Worm (Caenorhabditis elegans) whole organism, L3 larva: Measurements from ENCODE around the gene dot-1.3.

Source experiments
- R02D3.7 ChIP-seq: fragments of 150-350 bp; optimal IDR thresholded peaks from 2 replicates; lab custom pipeline; 2014; ENCODE audit warnings: missing biosample characterization, missing genetic modification characterization
- ZK546.5 ChIP-seq: sonication (generic microtip); optimal IDR thresholded peaks from 2 replicates; lab custom pipeline; 2017; ENCODE audit warnings: missing biosample characterization, missing genetic modification characterization
- aly-2 ChIP-seq: fragments of 150-350 bp; optimal IDR thresholded peaks from 2 replicates; lab custom pipeline; 2014; ENCODE audit warnings: missing biosample characterization, missing genetic modification characterization
- ama-1 ChIP-seq: fragments of 150-350 bp; optimal IDR thresholded peaks from 2 replicates; lab custom pipeline; 2018
- ceh-28 ChIP-seq: fragments of 150-350 bp; optimal IDR thresholded peaks from 2 replicates; lab custom pipeline; 2014; ENCODE audit warnings: missing biosample characterization, missing genetic modification reagents, missing genetic modification characterization
- ceh-82 ChIP-seq: fragments of 150-350 bp; optimal IDR thresholded peaks from 2 replicates; lab custom pipeline; 2014; ENCODE audit warnings: missing biosample characterization, missing genetic modification characterization
- ceh-9 ChIP-seq: sonication (generic microtip); optimal IDR thresholded peaks from 2 replicates; lab custom pipeline; 2018; ENCODE audit warnings: missing biosample characterization, missing genetic modification characterization
- daf-12 ChIP-seq: fragments of 150-350 bp; optimal IDR thresholded peaks from 2 replicates; lab custom pipeline; 2014; ENCODE audit warnings: missing biosample characterization, missing genetic modification reagents, missing genetic modification characterization
- egl-27 ChIP-seq: sonication (generic microtip); optimal IDR thresholded peaks from 4 replicates; lab custom pipeline; 2017; ENCODE audit warnings: missing biosample characterization, missing genetic modification reagents, missing genetic modification characterization
- egl-5 ChIP-seq: fragments of 150-350 bp; optimal IDR thresholded peaks from 2 replicates; lab custom pipeline; 2017; ENCODE audit warnings: missing biosample characterization, missing genetic modification reagents, missing genetic modification characterization, inconsistent platforms
- elt-2 ChIP-seq: sonication (generic microtip); optimal IDR thresholded peaks from 2 replicates; lab custom pipeline; 2016; ENCODE audit warnings: missing genetic modification reagents, mild to moderate bottlenecking, missing genetic modification characterization, missing compliant biosample characterization
- elt-3 ChIP-seq, 3 experiments: fragments of 150-350 bp in 1 of 3; sonication (generic microtip) in 2 of 3; optimal IDR thresholded peaks; 2 replicates in 2 of 3; 4 replicates in 1 of 3; lab custom pipeline; 2014 to 2017; ENCODE audit warnings: missing biosample characterization in 3 of 3, missing genetic modification characterization in 3 of 3
- fkh-10 ChIP-seq: sonication (generic microtip); optimal IDR thresholded peaks from 2 replicates; lab custom pipeline; 2017; ENCODE audit warnings: missing biosample characterization, missing genetic modification reagents, missing genetic modification characterization
- fkh-2 ChIP-seq: fragments of 150-350 bp; optimal IDR thresholded peaks from 2 replicates; lab custom pipeline; 2014; ENCODE audit warnings: missing biosample characterization, missing genetic modification reagents, missing genetic modification characterization
- fos-1 ChIP-seq: fragments of 150-350 bp; optimal IDR thresholded peaks from 2 replicates; lab custom pipeline; 2014; ENCODE audit warnings: missing biosample characterization, missing genetic modification characterization
- jun-1 ChIP-seq: fragments of 150-350 bp; optimal IDR thresholded peaks from 2 replicates; lab custom pipeline; 2014; ENCODE audit warnings: missing biosample characterization, missing genetic modification reagents, missing genetic modification characterization
- lin-15B ChIP-seq: fragments of 150-350 bp; optimal IDR thresholded peaks from 2 replicates; lab custom pipeline; 2014; ENCODE audit warnings: missing biosample characterization, missing genetic modification characterization
- lsy-12 ChIP-seq: sonication (generic microtip); optimal IDR thresholded peaks from 2 replicates; lab custom pipeline; 2016; ENCODE audit warnings: mild to moderate bottlenecking, missing genetic modification characterization, missing compliant biosample characterization
- mdl-1 ChIP-seq: fragments of 150-350 bp; optimal IDR thresholded peaks from 2 replicates; lab custom pipeline; 2014; ENCODE audit warnings: missing biosample characterization, missing genetic modification characterization
- mml-1 ChIP-seq: fragments of 150-350 bp; sonication (generic microtip); optimal IDR thresholded peaks from 3 replicates; lab custom pipeline; 2014; ENCODE audit warnings: missing biosample characterization, missing genetic modification characterization
- nfya-1 ChIP-seq: sonication (generic microtip); optimal IDR thresholded peaks from 2 replicates; lab custom pipeline; 2017; ENCODE audit warnings: missing genetic modification characterization, mild to moderate bottlenecking, missing compliant biosample characterization, antibody characterized with exemption, moderate library complexity; ENCODE audit not compliant: insufficient read depth
- nhr-11 ChIP-seq: fragments of 150-350 bp; optimal IDR thresholded peaks from 2 replicates; lab custom pipeline; 2014; ENCODE audit warnings: missing biosample characterization, missing genetic modification characterization
- nhr-12 ChIP-seq: fragments of 150-350 bp; optimal IDR thresholded peaks from 2 replicates; lab custom pipeline; 2014; ENCODE audit warnings: missing biosample characterization, missing genetic modification characterization
- nhr-237 ChIP-seq: fragments of 150-350 bp; optimal IDR thresholded peaks from 2 replicates; lab custom pipeline; 2014; ENCODE audit warnings: missing biosample characterization, missing genetic modification characterization
- nhr-28 ChIP-seq: fragments of 150-350 bp; optimal IDR thresholded peaks from 2 replicates; lab custom pipeline; 2014; ENCODE audit warnings: missing biosample characterization, missing genetic modification characterization
- nhr-43 ChIP-seq: sonication (generic microtip); optimal IDR thresholded peaks from 2 replicates; lab custom pipeline; 2016; ENCODE audit warnings: mild to moderate bottlenecking, missing genetic modification characterization, missing compliant biosample characterization; ENCODE audit not compliant: poor library complexity, severe bottlenecking
- nhr-67 ChIP-seq: fragments of 150-350 bp; optimal IDR thresholded peaks from 2 replicates; lab custom pipeline; 2014; ENCODE audit warnings: missing biosample characterization, missing genetic modification characterization
- nhr-76 ChIP-seq: fragments of 150-350 bp; sonication (generic microtip); optimal IDR thresholded peaks from 5 replicates; lab custom pipeline; 2014; ENCODE audit warnings: missing biosample characterization, missing genetic modification characterization
- nhr-77 ChIP-seq: fragments of 150-350 bp; optimal IDR thresholded peaks from 2 replicates; lab custom pipeline; 2014; ENCODE audit warnings: missing biosample characterization, missing genetic modification characterization
- pha-4 ChIP-seq: fragments of 150-350 bp; optimal IDR thresholded peaks from 2 replicates; lab custom pipeline; 2014; ENCODE audit warnings: missing biosample characterization, missing genetic modification reagents, missing genetic modification characterization
- pqm-1 ChIP-seq: fragments of 150-350 bp; optimal IDR thresholded peaks from 2 replicates; lab custom pipeline; 2017; ENCODE audit warnings: missing biosample characterization, missing genetic modification characterization, inconsistent platforms
- sea-2 ChIP-seq: fragments of 150-350 bp; sonication (generic microtip); optimal IDR thresholded peaks from 4 replicates; lab custom pipeline; 2014; ENCODE audit warnings: missing biosample characterization, missing genetic modification reagents, missing genetic modification characterization
- skn-1 ChIP-seq: fragments of 150-350 bp; optimal IDR thresholded peaks from 2 replicates; lab custom pipeline; 2014; ENCODE audit warnings: missing biosample characterization, missing genetic modification characterization
- snpc-4 ChIP-seq: fragments of 150-350 bp; optimal IDR thresholded peaks from 2 replicates; lab custom pipeline; 2014; ENCODE audit warnings: missing biosample characterization, missing genetic modification characterization
- tbx-2 ChIP-seq: sonication (generic microtip); optimal IDR thresholded peaks from 2 replicates; lab custom pipeline; 2016; ENCODE audit warnings: mild to moderate bottlenecking, missing genetic modification characterization, missing compliant biosample characterization
- unc-39 ChIP-seq: sonication (generic microtip); optimal IDR thresholded peaks from 4 replicates; lab custom pipeline; 2017; ENCODE audit warnings: missing biosample characterization, missing genetic modification characterization
- unc-62 ChIP-seq: fragments of 150-350 bp; sonication (generic microtip); optimal IDR thresholded peaks from 4 replicates; lab custom pipeline; 2014; ENCODE audit warnings: missing biosample characterization, missing genetic modification reagents, missing genetic modification characterization
- ztf-4 ChIP-seq: fragments of 150-350 bp; optimal IDR thresholded peaks from 2 replicates; lab custom pipeline; 2014; ENCODE audit warnings: missing biosample characterization, missing genetic modification characterization

Gene dot-1.3

DNA sequence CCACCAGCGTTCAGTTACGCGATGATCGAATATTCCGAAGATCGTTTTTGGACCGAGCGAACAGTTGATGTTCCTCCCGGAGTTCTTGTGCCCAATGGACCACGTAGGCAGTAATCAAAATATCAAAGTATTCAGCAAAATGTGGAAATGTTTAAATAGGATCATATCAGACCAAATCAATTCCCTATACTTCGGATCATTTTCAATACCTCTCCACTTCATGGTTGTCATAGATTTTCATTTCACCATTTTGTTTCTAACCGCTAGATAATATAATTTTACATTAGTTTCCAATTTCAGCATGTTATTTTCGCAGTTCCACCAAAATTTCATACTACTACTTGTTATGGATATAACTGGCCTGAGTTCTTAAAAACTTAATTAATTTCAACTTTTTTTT lies 14.9 kb upstream of the dot-1.3 start:
- TF ChIP-seq ama-1 (no peak), lsy-12 (no peak), snpc-4 (tag; lab: Kevin White, UChicago) (no peak), ztf-4 (no peak), skn-1 (tag; lab: Kevin White, UChicago) (no peak), sea-2 (GFP tag; lab: Kevin White, UChicago) (no peak), tbx-2 (no peak), ceh-82 (tag; lab: Kevin White, UChicago) (no peak), ceh-28 (tag; lab: Kevin White, UChicago) (no peak), nhr-76 (tag; lab: Kevin White, UChicago) (no peak), nhr-77 (tag; lab: Kevin White, UChicago) (no peak), nhr-43 (tag; lab: Kevin White, UChicago) (no peak), lin-15B (tag; lab: Kevin White, UChicago) (no peak), pha-4 (tag; lab: Kevin White, UChicago) (no peak), nfya-1 (tag; lab: Kevin White, UChicago) (no peak), mml-1 (tag; lab: Kevin White, UChicago) (no peak), egl-27 (tag; lab: Kevin White, UChicago) (no peak), egl-5 (no peak), unc-62 (no peak), nhr-12 (no peak)
- TF ChIP-seq, all 47 proteins: peak for 0

DNA sequence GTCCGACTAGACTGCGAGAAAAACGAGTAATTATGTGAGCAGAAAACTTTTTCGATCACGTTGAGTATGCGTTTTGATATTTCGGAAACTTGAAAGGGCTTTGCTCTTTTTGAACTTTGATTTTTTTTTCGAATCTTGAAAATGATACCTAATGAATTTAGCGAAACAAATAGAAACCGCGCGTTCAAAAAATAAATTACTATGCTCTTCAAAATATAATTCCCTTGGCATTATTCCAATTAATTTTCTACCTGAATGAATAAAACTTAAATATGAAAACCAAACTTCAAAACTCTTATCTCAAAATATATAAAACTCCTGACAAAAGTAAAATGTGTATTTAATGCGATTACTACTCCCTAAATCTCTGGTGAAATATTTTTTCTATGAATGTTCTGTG lies 12.6 kb upstream of the dot-1.3 start, which contains the start of gene xtr-2:
Gene xtr-2 (plus strand): TSS at position 301 of the 400 bp plus-strand sequence.
- TF ChIP-seq elt-3 (tag; optimal IDR thresholded peaks at IDR 0.05; lab: Kevin White, UChicago) (no peak), nhr-11 (tag; lab: Kevin White, UChicago) (no peak), lin-15B (tag; lab: Kevin White, UChicago) (no peak), fos-1 (no peak), egl-5 (no peak), fkh-10 (no peak), ceh-9 (tag; lab: Kevin White, UChicago) (no peak), mml-1 (tag; lab: Kevin White, UChicago) (no peak), ceh-28 (tag; lab: Kevin White, UChicago) (no peak), nfya-1 (tag; lab: Kevin White, UChicago) (no peak), ama-1 (no peak), sea-2 (GFP tag; lab: Kevin White, UChicago) (no peak), R02D3.7 (no peak)

DNA sequence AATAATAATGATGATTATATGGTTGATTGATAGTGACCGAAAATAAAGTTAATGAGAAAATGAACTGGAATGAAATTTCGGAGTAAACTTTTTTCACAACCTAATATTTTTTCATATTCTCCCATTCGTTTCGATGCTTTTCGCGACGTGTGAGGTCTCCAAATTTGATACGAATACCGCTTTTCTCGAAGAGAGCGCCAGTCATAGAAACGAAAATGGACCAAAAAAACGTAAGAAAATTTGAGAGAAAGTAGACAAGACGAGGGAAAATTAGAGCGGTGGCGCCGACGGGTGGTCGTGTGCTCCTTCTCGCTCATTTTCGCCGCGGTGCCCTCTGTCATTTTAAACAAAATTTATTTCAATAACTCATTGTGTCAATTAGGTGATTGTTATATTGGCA lies 11.7 kb upstream of the dot-1.3 start:
- TF ChIP-seq ama-1 (no peak), elt-2 (tag; lab: Kevin White, UChicago) (no peak), fkh-10 (no peak), aly-2 (tag; lab: Kevin White, UChicago) (no peak), tbx-2 (no peak), unc-39 (tag; lab: Kevin White, UChicago) (no peak), daf-12 (tag; lab: Kevin White, UChicago) (no peak), mdl-1 (tag; lab: Kevin White, UChicago) (no peak), ZK546.5 (tag; lab: Kevin White, UChicago) (no peak), fkh-2 (tag; lab: Kevin White, UChicago) (no peak), nhr-28 (tag; lab: Kevin White, UChicago) (no peak)

- TF ChIP-seq elt-2 (tag; lab: Kevin White, UChicago) (no peak), R02D3.7 (no peak), nhr-67 (tag; lab: Kevin White, UChicago) (no peak), nhr-237 (tag; lab: Kevin White, UChicago) (no peak), egl-27 (tag; lab: Kevin White, UChicago) (no peak), jun-1 (tag; lab: Kevin White, UChicago) (no peak), tbx-2 (no peak), nhr-43 (tag; lab: Kevin White, UChicago) (no peak), aly-2 (tag; lab: Kevin White, UChicago) (no peak), mdl-1 (tag; lab: Kevin White, UChicago) (no peak), pqm-1 (tag; lab: Kevin White, UChicago) (no peak)
- TF ChIP-seq, all 47 proteins: peak for 0
These were observed 11.1 kb upstream of the dot-1.3 start for ce11 chrX:12313779-12314178.
